Worm (Caenorhabditis elegans): ENCODE data around the gene C30G12.4.
A peak's percentile ranks its signal among the peaks of the same experiment; 100 is the strongest.

Gene C30G12.4

ce11 chrII:7238791-7239190 is 23.2 kb upstream of the C30G12.4 start:
- TF ChIP-seq egl-27 (tag; optimal IDR thresholded peaks at IDR 0.05), result no peak
- peak; percentile 67 for TF ChIP-seq ceh-16 (tag; optimal IDR thresholded peaks at IDR 0.05)

DNA sequence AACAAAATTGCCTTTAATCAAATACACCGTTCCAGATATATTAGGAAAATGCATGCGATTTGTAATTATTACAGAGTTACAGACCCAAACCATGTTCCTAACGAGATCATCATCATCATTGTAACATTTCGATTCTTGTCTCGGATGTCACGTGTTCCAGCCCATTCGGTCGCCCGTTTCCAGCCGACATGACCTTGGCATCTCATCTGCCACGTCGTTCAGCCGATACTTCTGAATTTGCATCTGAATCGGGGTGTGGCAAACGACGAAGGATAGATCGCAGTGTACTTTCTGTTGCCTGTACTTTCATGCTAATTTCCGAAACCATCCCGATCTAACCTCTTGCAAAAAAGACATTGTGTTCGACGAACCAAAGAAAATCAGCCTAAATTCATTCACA is 22.2 kb upstream of the C30G12.4 start:
- TF ChIP-seq unc-55 (GFP tag; optimal IDR thresholded peaks at IDR 0.05) (no peak), nhr-237 (tag; optimal IDR thresholded peaks at IDR 0.05) (no peak), nhr-25 (tag; optimal IDR thresholded peaks at IDR 0.05) (peak; percentile 15), sma-3 (GFP tag; optimal IDR thresholded peaks at IDR 0.05) (no peak), sem-4 (tag; optimal IDR thresholded peaks at IDR 0.05) (no peak)

DNA sequence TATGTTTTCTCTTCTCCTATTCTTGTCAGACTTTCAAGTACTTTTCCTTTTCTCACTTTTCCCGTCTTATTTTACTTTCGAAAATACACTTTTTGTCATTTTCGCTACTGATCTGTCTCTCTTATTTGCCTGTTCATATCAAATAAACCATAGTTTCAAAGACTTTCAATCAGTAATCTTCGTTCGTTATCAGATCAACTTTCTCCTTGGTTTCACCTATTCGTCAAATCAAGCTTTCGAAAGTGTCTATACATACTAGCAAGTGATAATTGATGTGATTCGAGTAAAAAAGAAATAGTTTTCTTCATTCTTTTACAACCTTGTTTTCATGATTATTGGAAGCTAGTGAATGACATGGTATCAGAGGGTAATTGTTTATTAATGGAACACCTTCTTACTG is 19.2 kb upstream of the C30G12.4 start:
- TF ChIP-seq sma-3 (GFP tag; optimal IDR thresholded peaks at IDR 0.05) (peak; percentile 28), F13H6.1 (tag; optimal IDR thresholded peaks at IDR 0.05) (no peak), blmp-1 (tag; optimal IDR thresholded peaks at IDR 0.05; ENCODE audit: insufficient read depth) (peak; percentile 79)

DNA sequence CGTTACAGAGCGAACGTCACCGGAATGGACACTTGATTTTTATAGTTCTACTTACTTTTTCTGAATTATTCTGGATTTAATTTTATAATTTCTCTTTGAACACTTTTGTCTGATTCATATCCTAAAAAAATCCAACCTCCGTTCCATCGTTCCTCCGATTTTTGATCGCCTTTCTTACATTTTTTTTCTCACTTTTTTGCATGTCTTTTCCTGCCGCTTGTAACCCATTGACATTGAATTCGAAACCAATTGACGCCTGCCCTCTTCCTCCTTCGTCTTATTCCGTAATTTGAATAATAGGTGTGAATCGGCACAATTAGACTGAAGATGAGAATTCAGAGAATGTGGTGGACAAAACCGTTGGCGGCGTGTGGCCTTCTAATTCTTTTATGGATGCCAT is 16.4 kb upstream of the C30G12.4 start, which contains the start of gene skpo-3:
Gene skpo-3, plus strand, starts transcription at position 301 of the 400 bp plus-strand sequence.
- TF ChIP-seq gmeb-1 (tag; optimal IDR thresholded peaks at IDR 0.05) (no peak), egl-27 (tag; optimal IDR thresholded peaks at IDR 0.05) (no peak), mbf-1 (tag; optimal IDR thresholded peaks at IDR 0.05) (no peak), unc-62 (GFP tag; optimal IDR thresholded peaks at IDR 0.05) (no peak), ztf-1 (GFP tag; conservative IDR thresholded peaks at IDR 0.05) (no peak)

DNA sequence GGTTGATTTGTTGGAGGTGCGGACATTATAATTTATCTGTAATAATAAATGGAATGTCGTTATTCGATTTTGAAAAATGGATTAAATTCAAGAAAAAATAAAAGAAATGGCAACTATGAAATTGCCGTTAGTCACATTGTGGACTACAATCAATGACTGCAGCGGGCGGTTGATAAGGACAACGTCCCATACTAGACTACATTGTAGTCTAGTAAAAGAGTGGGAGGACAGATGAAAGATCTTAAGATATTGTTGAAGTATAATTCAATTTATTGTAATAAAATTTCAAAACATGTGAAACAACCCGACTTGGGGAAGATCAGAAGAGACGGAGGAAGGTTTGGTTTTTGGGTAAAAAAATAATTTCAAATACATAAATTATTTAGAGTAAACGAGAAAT is 10.0 kb upstream of the C30G12.4 start, which contains the start of the genes prx-13 and ada-2:
Gene prx-13, minus strand, starts transcription at position 38 of the 400 bp plus-strand sequence.
Gene ada-2, plus strand, starts transcription at position 282 of the 400 bp plus-strand sequence.
- TF ChIP-seq blmp-1 (tag; optimal IDR thresholded peaks at IDR 0.05; ENCODE audit: insufficient read depth), result no peak
- peak; percentile 8 for TF ChIP-seq sma-9 (GFP tag; optimal IDR thresholded peaks at IDR 0.05)
- TF ChIP-seq sma-9 (tag; optimal IDR thresholded peaks at IDR 0.05), result no peak
- peak; percentile 6 for TF ChIP-seq sma-3 (GFP tag; optimal IDR thresholded peaks at IDR 0.05)
- no peak for TF ChIP-seq peb-1 (tag; optimal IDR thresholded peaks at IDR 0.05)
- no peak for TF ChIP-seq C34F6.9 (tag; optimal IDR thresholded peaks at IDR 0.05)
- no peak for TF ChIP-seq snpc-4 (tag; optimal IDR thresholded peaks at IDR 0.05)
- TF ChIP-seq fos-1 (tag; optimal IDR thresholded peaks at IDR 0.05), result peak; percentile 79

DNA sequence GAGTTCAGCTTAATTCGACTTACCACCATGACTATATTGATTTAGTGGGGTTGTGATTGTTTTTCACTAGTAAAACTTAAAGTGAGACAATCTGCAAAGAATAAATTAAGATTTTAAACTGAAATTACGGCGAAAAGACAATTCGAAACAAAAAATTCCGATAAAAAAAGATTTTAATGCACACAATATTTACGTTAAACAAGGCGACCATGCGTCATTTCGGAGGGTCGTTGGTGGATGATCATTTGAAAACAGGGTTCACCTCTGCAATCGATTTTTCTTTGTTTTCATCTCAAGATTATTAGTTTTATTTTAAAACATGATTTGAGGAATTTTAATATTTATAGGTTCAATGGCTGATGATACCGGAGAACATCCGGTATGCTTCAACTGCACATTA is 8.9 kb upstream of the C30G12.4 start, which contains the start of gene lsm-4:
Gene lsm-4, minus strand, starts transcription at position 91 of the 400 bp plus-strand sequence.
- TF ChIP-seq ama-1 (optimal IDR thresholded peaks at IDR 0.05) (peak; percentile 7), lsy-2 (tag; optimal IDR thresholded peaks at IDR 0.05) (peak in 1 of 2 experiments; percentile 3), ztf-11 (tag; optimal IDR thresholded peaks at IDR 0.05) (no peak), lin-13 (GFP tag; optimal IDR thresholded peaks at IDR 0.05) (no peak)

DNA sequence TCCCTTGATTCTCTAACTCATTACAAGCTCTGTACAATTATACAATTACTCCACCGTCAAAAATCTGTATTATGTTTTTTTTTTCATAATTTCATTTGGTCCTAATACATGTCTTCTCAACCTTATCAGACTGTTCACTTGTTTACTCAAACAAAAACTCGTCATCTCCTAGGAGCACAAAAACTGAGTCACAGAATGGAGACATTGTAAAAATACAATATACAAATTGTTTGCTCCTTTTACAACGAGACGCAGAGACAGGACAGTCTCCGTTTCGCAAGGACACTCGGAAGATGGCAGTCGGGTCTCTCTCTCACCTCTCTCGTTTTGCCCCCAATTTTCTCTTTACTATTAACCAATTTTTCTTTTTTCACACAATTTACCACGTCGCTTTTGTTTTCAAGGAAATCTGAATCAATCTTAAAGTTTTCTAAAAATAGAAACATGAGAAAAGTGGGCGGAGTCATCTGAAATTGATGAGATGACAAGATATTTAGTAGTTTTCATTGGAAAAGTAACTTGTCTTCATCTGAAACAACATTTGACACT is 6.3 kb upstream of the C30G12.4 start, which contains the start of gene F32A5.8:
Gene F32A5.8, plus strand, starts transcription at position 499 of the 549 bp plus-strand sequence.
- TF ChIP-seq mbf-1 (tag; optimal IDR thresholded peaks at IDR 0.05) (no peak), fos-1 (tag; optimal IDR thresholded peaks at IDR 0.05) (peak; percentile 94), nhr-25 (tag; optimal IDR thresholded peaks at IDR 0.05) (peak; percentile 32), nhr-11 (tag; optimal IDR thresholded peaks at IDR 0.05) (no peak), unc-39 (tag; optimal IDR thresholded peaks at IDR 0.05) (no peak), sma-3 (GFP tag; optimal IDR thresholded peaks at IDR 0.05) (peak; percentile 9), sma-9 (GFP tag; optimal IDR thresholded peaks at IDR 0.05) (peak; percentile 21), sma-9 (tag; optimal IDR thresholded peaks at IDR 0.05) (no peak), ceh-82 (tag; optimal IDR thresholded peaks at IDR 0.05) (no peak), unc-62 (GFP tag; optimal IDR thresholded peaks at IDR 0.05) (no peak), gmeb-1 (tag; optimal IDR thresholded peaks at IDR 0.05) (peak; percentile 17), crh-2 (tag; optimal IDR thresholded peaks at IDR 0.05) (peak; percentile 7), lsy-2 (tag; optimal IDR thresholded peaks at IDR 0.05) (peak in 1 of 2 experiments; percentile 8), Y55F3AM.14 (GFP tag; optimal IDR thresholded peaks at IDR 0.05) (no peak)

Measured in whole organism, L2 larva.